Worm (Caenorhabditis elegans): ENCODE data around the gene pqn-57.

- TF ChIP-seq him-1 (tag; optimal IDR thresholded peaks at IDR 0.05) (no peak), dao-5 (tag; optimal IDR thresholded peaks at IDR 0.05) (no peak)
Measured at ce11 chrX:8311590-8311989, 9.2 kb downstream of the pqn-57 start.

Measured in whole organism, L4/young adult.